Fruit fly (Drosophila melanogaster) whole organism: Measurements from ENCODE around the gene rgn.

Experiments
- CG8478 ChIP-seq: fragments of >200 bp; optimal IDR thresholded peaks from 2 replicates; lab custom pipeline; 2018; ENCODE audit warnings: inconsistent platforms
- Dll ChIP-seq: fragments of >200 bp; optimal IDR thresholded peaks from 2 replicates; lab custom pipeline; 2017
- EcR ChIP-seq, 2 experiments: fragments of >200 bp; optimal IDR thresholded peaks; 2 replicates each; lab custom pipeline; 2017; ENCODE audit warnings: missing biosample characterization in 2 of 2, missing genetic modification characterization in 2 of 2, missing genetic modification reagents in 2 of 2
- psq ChIP-seq: fragments of >200 bp; optimal IDR thresholded peaks from 2 replicates; lab custom pipeline; 2017
- usp ChIP-seq: fragments of >200 bp; optimal IDR thresholded peaks from 2 replicates; lab custom pipeline; 2017; ENCODE audit warnings: missing biosample characterization, missing genetic modification characterization, mixed read lengths

DNA sequence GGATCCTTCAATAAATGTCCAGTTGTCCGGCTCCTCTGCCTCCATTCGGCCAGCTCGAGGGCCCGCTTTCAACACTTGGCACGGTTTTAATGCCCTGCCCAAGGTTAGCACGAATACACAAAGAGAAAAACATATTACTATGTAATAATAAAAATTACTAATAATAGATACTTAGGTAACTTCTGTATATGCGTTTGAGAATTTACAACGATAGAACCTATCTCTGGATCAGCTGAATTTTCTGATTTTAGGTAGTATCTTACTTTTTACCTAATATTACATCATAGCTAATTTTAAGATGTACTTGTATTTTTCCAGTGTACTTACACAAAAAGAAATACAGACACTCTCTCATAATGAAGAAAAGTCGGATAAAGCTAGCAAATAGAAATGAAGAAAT is 3.4 kb downstream of the rgn start:
- no peak for TF ChIP-seq psq (lab: Kevin White, UChicago)
- no peak for TF ChIP-seq CG8478 (lab: Kevin White, UChicago)
- no peak for TF ChIP-seq EcR (GFP tag; optimal IDR thresholded peaks at IDR 0.05; lab: Kevin White, UChicago)
- no peak for TF ChIP-seq usp (GFP tag; lab: Kevin White, UChicago)
- no peak for TF ChIP-seq Dll
